Worm (Caenorhabditis elegans) whole organism, young adult: Measurements from ENCODE around the gene AC7.3.

Source experiments
- attf-3 ChIP-seq: fragments of 200-800 bp; sonication (Bioruptor generic); conservative IDR thresholded peaks from 2 replicates; pipeline ENCODE4 v1.3.6; 2022; ENCODE audit warnings: missing genetic modification reagents, missing genetic modification characterization, missing compliant biosample characterization
- bed-1 ChIP-seq: fragments of 200-800 bp; sonication (Bioruptor generic); IDR thresholded peaks from 2 replicates; pipeline ENCODE4 v1.3.6; 2022; ENCODE audit warnings: missing genetic modification reagents, missing genetic modification characterization, missing compliant biosample characterization
- ekl-4 ChIP-seq: fragments of 200-800 bp; sonication (Bioruptor generic); IDR thresholded peaks from 2 replicates; pipeline ENCODE4 v1.3.6; 2022; ENCODE audit warnings: missing genetic modification reagents, missing genetic modification characterization, missing compliant biosample characterization
- pha-4 ChIP-seq: fragments of 150-350 bp; sonication (generic microtip); optimal IDR thresholded peaks from 2 replicates; lab custom pipeline; 2014; ENCODE audit warnings: missing biosample characterization, missing genetic modification reagents, missing genetic modification characterization

ce11 chrIV:5063297-5063696, 48.3 kb upstream of the AC7.3 start:
- TF ChIP-seq pha-4 (tag; lab: Kevin White, UChicago) (no peak), attf-3 (GFP tag; lab: Robert Waterston, UW) (no peak), bed-1 (GFP tag; lab: Robert Waterston, UW) (no peak), ekl-4 (GFP tag; lab: Robert Waterston, UW) (0 out of 2 replicates have a peak, but pooled peaks have one; percentile 44)
